Worm (Caenorhabditis elegans) whole organism, L4 larva: ENCODE measurements around the gene D1014.2.

ENCODE experiments used
- attf-4 ChIP-seq: sonication (generic microtip); optimal IDR thresholded peaks from 3 replicates; lab custom pipeline; 2017; ENCODE audit warnings: missing biosample characterization, missing genetic modification characterization
- nhr-237 ChIP-seq: sonication (generic microtip); optimal IDR thresholded peaks from 2 replicates; lab custom pipeline; 2017; ENCODE audit warnings: missing biosample characterization, missing genetic modification characterization
- spr-1 ChIP-seq: sonication (generic microtip); optimal IDR thresholded peaks from 2 replicates; lab custom pipeline; 2016; ENCODE audit warnings: mild to moderate bottlenecking, missing genetic modification characterization, missing compliant biosample characterization

DNA sequence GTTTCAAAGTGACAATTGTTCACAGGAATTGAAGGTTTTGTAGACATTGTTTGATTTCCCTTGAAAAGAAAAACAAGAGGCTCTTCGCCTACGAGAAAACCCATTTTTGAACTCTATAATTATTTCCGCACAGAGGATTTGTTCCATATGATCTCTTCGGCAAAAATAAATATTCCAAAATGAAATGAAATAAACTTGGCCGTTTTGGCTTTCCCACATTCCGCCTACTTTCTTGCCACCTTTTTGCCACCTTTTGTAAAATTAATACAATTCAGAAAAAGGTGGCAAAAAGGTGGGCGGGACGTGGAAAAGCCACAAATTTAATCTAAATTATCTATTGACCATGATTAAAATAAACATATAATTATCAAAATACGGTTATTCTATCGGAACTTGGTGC, 44.7 kb downstream of the D1014.2 start, which contains the start of gene F20D6.15:
- TF ChIP-seq nhr-237 (no peak), spr-1 (tag; lab: Kevin White, UChicago) (no peak), attf-4 (no peak)
